Worm (Caenorhabditis elegans) whole organism, young adult: ENCODE measurements around the gene ppat-1.

ENCODE experiments used
- B0261.1 ChIP-seq: sonication (generic microtip); optimal IDR thresholded peaks from 2 replicates; lab custom pipeline; 2016; ENCODE audit warnings: mild to moderate bottlenecking, missing genetic modification characterization, moderate library complexity, missing compliant biosample characterization
- F57A8.1 ChIP-seq: fragments of 200-800 bp; sonication (Bioruptor generic); optimal IDR thresholded peaks from 2 replicates; lab custom pipeline; 2018; ENCODE audit warnings: mild to moderate bottlenecking, missing genetic modification characterization, moderate library complexity, missing compliant biosample characterization
- Y56A3A.18 ChIP-seq: fragments of 200-800 bp; sonication (Bioruptor generic); IDR thresholded peaks from 2 replicates; pipeline ENCODE4 v1.3.6; 2022; ENCODE audit warnings: missing genetic modification reagents, missing genetic modification characterization, missing compliant biosample characterization
- cebp-1 ChIP-seq, 2 experiments: fragments of 200-800 bp in 1 of 2; sonication (Bioruptor generic) in 1 of 2; sonication (generic microtip) in 1 of 2; IDR thresholded peaks in 1 of 2; optimal IDR thresholded peaks in 1 of 2; 2 replicates each; pipeline versions ENCODE4 v1.3.6 to Lab custom; 2017 to 2022; ENCODE audit warnings: missing compliant biosample characterization in 2 of 2, missing genetic modification characterization in 2 of 2, mild to moderate bottlenecking in 1 of 2, missing genetic modification reagents in 1 of 2, moderate library complexity in 1 of 2
- ceh-58 ChIP-seq: fragments of 200-800 bp; sonication (Bioruptor generic); IDR thresholded peaks from 2 replicates; pipeline ENCODE4 v1.3.6; 2022; ENCODE audit warnings: missing genetic modification characterization, missing compliant biosample characterization
- dpl-1 ChIP-seq: fragments of 150-350 bp; optimal IDR thresholded peaks from 2 replicates; lab custom pipeline; 2014; ENCODE audit warnings: missing biosample characterization, missing genetic modification reagents, missing genetic modification characterization
- lir-1 ChIP-seq: fragments of 200-800 bp; sonication (Bioruptor generic); conservative IDR thresholded peaks from 2 replicates; pipeline ENCODE4 v1.3.6; 2022; ENCODE audit warnings: missing genetic modification reagents, missing genetic modification characterization, missing compliant biosample characterization
- madf-6 ChIP-seq: fragments of 200-800 bp; sonication (Bioruptor generic); IDR thresholded peaks from 2 replicates; pipeline ENCODE4 v1.3.6; 2022; ENCODE audit warnings: missing genetic modification reagents, missing genetic modification characterization, missing compliant biosample characterization
- nfya-1 ChIP-seq: sonication (generic microtip); optimal IDR thresholded peaks from 2 replicates; lab custom pipeline; 2017; ENCODE audit warnings: antibody characterized with exemption, missing compliant biosample characterization, missing genetic modification characterization, borderline replicate concordance; ENCODE audit not compliant: insufficient read depth
- nhr-179 ChIP-seq: sonication (generic microtip); optimal IDR thresholded peaks from 2 replicates; lab custom pipeline; 2016; ENCODE audit warnings: mild to moderate bottlenecking, missing genetic modification characterization, missing compliant biosample characterization
- pha-4 ChIP-seq: fragments of 150-350 bp; sonication (generic microtip); optimal IDR thresholded peaks from 2 replicates; lab custom pipeline; 2014; ENCODE audit warnings: missing biosample characterization, missing genetic modification reagents, missing genetic modification characterization
- rpc-1 ChIP-seq, 2 experiments: fragments of 150-350 bp in 1 of 2; sonication (generic microtip) in 1 of 2; optimal IDR thresholded peaks; 2 replicates each; lab custom pipeline; 2014 to 2018; ENCODE audit warnings: missing biosample characterization in 1 of 2, missing genetic modification characterization in 1 of 2, missing genetic modification reagents in 1 of 2, missing genotype in 1 of 2
- somi-1 ChIP-seq: fragments of 200-800 bp; sonication (Bioruptor generic); optimal IDR thresholded peaks from 2 replicates; lab custom pipeline; 2018; ENCODE audit warnings: mild to moderate bottlenecking, missing genetic modification characterization, missing compliant biosample characterization

- TF ChIP-seq somi-1 (GFP tag; lab: Kevin White, UChicago): no peak
- TF ChIP-seq dpl-1 (GFP tag; lab: Kevin White, UChicago): no peak
- no peak for TF ChIP-seq pha-4 (tag; lab: Kevin White, UChicago)
- TF ChIP-seq B0261.1 (tag; lab: Kevin White, UChicago): no peak
- TF ChIP-seq rpc-1 (optimal IDR thresholded peaks at IDR 0.05; lab: Kevin White, UChicago): no peak
- TF ChIP-seq rpc-1 (tag; optimal IDR thresholded peaks at IDR 0.05; lab: Kevin White, UChicago): no peak
- no peak for TF ChIP-seq ceh-58
- no peak for TF ChIP-seq F57A8.1
- no peak for TF ChIP-seq lir-1
- no peak for TF ChIP-seq madf-6 (GFP tag; lab: Robert Waterston, UW)
- TF ChIP-seq cebp-1 (GFP tag; IDR thresholded peaks at IDR 0.05; lab: Robert Waterston, UW): no peak
- no peak for TF ChIP-seq cebp-1 (tag; optimal IDR thresholded peaks at IDR 0.05; lab: Kevin White, UChicago)
- TF ChIP-seq nfya-1: no peak
- TF ChIP-seq nhr-179 (tag; lab: Kevin White, UChicago): no peak
- no peak for TF ChIP-seq Y56A3A.18
Observed at ce11 chrIII:4715088-4715487, 26.0 kb downstream of the ppat-1 start, which contains the start of gene him-18.
